Worm (Caenorhabditis elegans) whole organism, L4 larva: ENCODE measurements around the gene W09D6.1.
A peak's percentile ranks its signal among the peaks of the same experiment; 100 is the strongest.

Experiments used
- F37D6.2 ChIP-seq: sonication (generic microtip); optimal IDR thresholded peaks from 2 replicates; lab custom pipeline; 2016; ENCODE audit warnings: mild to moderate bottlenecking, missing genetic modification characterization, missing compliant biosample characterization
- ama-1 ChIP-seq: fragments of 150-350 bp; optimal IDR thresholded peaks from 2 replicates; lab custom pipeline; 2014; ENCODE audit warnings: inconsistent platforms, mixed read lengths
- ceh-28 ChIP-seq: fragments of 150-350 bp; optimal IDR thresholded peaks from 2 replicates; lab custom pipeline; 2014; ENCODE audit warnings: missing biosample characterization, missing genetic modification reagents, missing genetic modification characterization
- dpl-1 ChIP-seq: fragments of 150-350 bp; optimal IDR thresholded peaks from 2 replicates; lab custom pipeline; 2014; ENCODE audit warnings: missing biosample characterization, missing genetic modification reagents, missing genetic modification characterization
- fkh-10 ChIP-seq: fragments of 150-350 bp; optimal IDR thresholded peaks from 2 replicates; lab custom pipeline; 2014; ENCODE audit warnings: missing biosample characterization, missing genetic modification reagents, missing genetic modification characterization
- mep-1 ChIP-seq: fragments of 150-350 bp; sonication (generic microtip); optimal IDR thresholded peaks from 3 replicates; lab custom pipeline; 2014; ENCODE audit warnings: missing biosample characterization, missing genetic modification characterization
- nhr-111 ChIP-seq: fragments of 200-800 bp; sonication (Bioruptor generic); optimal IDR thresholded peaks from 2 replicates; lab custom pipeline; 2018; ENCODE audit warnings: mild to moderate bottlenecking, missing genetic modification characterization, missing compliant biosample characterization
- nhr-25 ChIP-seq: sonication (generic microtip); optimal IDR thresholded peaks from 2 replicates; lab custom pipeline; 2017; ENCODE audit warnings: missing genetic modification characterization, mild to moderate bottlenecking, missing compliant biosample characterization, antibody characterized with exemption, moderate library complexity, borderline replicate concordance; ENCODE audit not compliant: insufficient read depth
- nhr-28 ChIP-seq: fragments of 150-350 bp; optimal IDR thresholded peaks from 2 replicates; lab custom pipeline; 2014; ENCODE audit warnings: missing biosample characterization, missing genetic modification characterization
- pha-4 ChIP-seq, 2 experiments: fragments of 150-350 bp in 1 of 2; fragments of 200-800 bp in 1 of 2; sonication (Bioruptor generic) in 1 of 2; IDR thresholded peaks in 1 of 2; optimal IDR thresholded peaks in 1 of 2; 2 replicates each; pipeline versions ENCODE4 v1.3.6 to Lab custom; 2014 to 2022; ENCODE audit warnings: missing genetic modification characterization in 2 of 2, missing genetic modification reagents in 2 of 2, missing biosample characterization in 1 of 2, missing compliant biosample characterization in 1 of 2
- unc-39 ChIP-seq: sonication (generic microtip); optimal IDR thresholded peaks from 2 replicates; lab custom pipeline; 2017; ENCODE audit warnings: missing biosample characterization, missing genetic modification characterization

ce11 chrIII:11070210-11070609, 1.6 kb downstream of the W09D6.1 start:
- TF ChIP-seq F37D6.2 (tag; lab: Kevin White, UChicago) (no peak), dpl-1 (GFP tag; lab: Kevin White, UChicago) (no peak), pha-4 (GFP tag; IDR thresholded peaks at IDR 0.05; lab: Robert Waterston, UW) (no peak), pha-4 (tag; optimal IDR thresholded peaks at IDR 0.05; lab: Kevin White, UChicago) (no peak), ceh-28 (tag; lab: Kevin White, UChicago) (peak; percentile 93), mep-1 (tag; lab: Kevin White, UChicago) (no peak), fkh-10 (GFP tag; lab: Kevin White, UChicago) (no peak), nhr-28 (no peak), nhr-111 (GFP tag; lab: Kevin White, UChicago) (no peak), ama-1 (no peak), unc-39 (no peak), nhr-25 (tag; lab: Kevin White, UChicago) (no peak)
